Worm (Caenorhabditis elegans) whole organism, L3 larva: ENCODE data around the gene hst-6.

Experiments used
- R02D3.7 ChIP-seq: fragments of 150-350 bp; optimal IDR thresholded peaks from 2 replicates; lab custom pipeline; 2014; ENCODE audit warnings: missing biosample characterization, missing genetic modification characterization
- elt-1 ChIP-seq: fragments of 150-350 bp; optimal IDR thresholded peaks from 2 replicates; lab custom pipeline; 2014; ENCODE audit warnings: missing biosample characterization, missing genetic modification characterization
- nhr-28 ChIP-seq: fragments of 150-350 bp; optimal IDR thresholded peaks from 2 replicates; lab custom pipeline; 2014; ENCODE audit warnings: missing biosample characterization, missing genetic modification characterization
- tbx-2 ChIP-seq: sonication (generic microtip); optimal IDR thresholded peaks from 2 replicates; lab custom pipeline; 2016; ENCODE audit warnings: mild to moderate bottlenecking, missing genetic modification characterization, missing compliant biosample characterization

ce11 chrX:5262033-5262432 is 13.3 kb upstream of the hst-6 start:
- no peak for TF ChIP-seq elt-1 (tag; lab: Kevin White, UChicago)
- no peak for TF ChIP-seq nhr-28 (tag; lab: Kevin White, UChicago)
- no peak for TF ChIP-seq R02D3.7 (tag; lab: Kevin White, UChicago)
- TF ChIP-seq tbx-2, result no peak
